Worm (Caenorhabditis elegans): ENCODE measurements around the gene clec-178.

Gene clec-178

DNA sequence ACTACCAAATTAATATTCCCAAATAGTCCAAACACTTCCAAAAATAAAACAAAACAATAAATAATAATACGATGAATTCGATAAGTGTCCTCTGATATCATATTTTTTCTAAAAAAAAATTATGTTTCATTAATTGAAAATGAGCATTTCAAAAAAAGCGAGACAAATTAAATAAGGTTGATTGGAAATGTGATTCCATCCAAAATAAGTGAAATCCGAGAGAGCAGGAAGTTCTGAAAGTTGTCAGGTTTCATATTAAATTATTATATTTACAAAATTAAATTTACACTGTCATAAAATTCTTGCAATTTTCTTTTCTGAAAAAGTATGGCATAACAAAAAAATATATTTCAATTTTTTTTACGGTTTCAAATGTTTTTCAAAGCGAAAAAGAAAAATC, 26.7 kb upstream of the clec-178 start, which contains the start of gene srsx-14:
Gene srsx-14, minus strand, starts transcription at position 101 of the 400 bp plus-strand sequence.
- TF ChIP-seq lin-13 (GFP tag; optimal IDR thresholded peaks at IDR 0.05), result no peak
- TF ChIP-seq duxl-1 (tag; optimal IDR thresholded peaks at IDR 0.05; ENCODE audit: poor library complexity), result no peak
- TF ChIP-seq ztf-7 (tag; optimal IDR thresholded peaks at IDR 0.05), result no peak
- TF ChIP-seq tag-97 (GFP tag; IDR thresholded peaks at IDR 0.05), result no peak
- TF ChIP-seq madf-5 (GFP tag; IDR thresholded peaks at IDR 0.05), result no peak
- TF ChIP-seq rbr-2 (tag; optimal IDR thresholded peaks at IDR 0.05), result no peak
- TF ChIP-seq T20F7.1 (GFP tag; optimal IDR thresholded peaks at IDR 0.05), result no peak
- no peak for TF ChIP-seq nhr-237 (tag; optimal IDR thresholded peaks at IDR 0.05)
- no peak for TF ChIP-seq mxl-3 (GFP tag; optimal IDR thresholded peaks at IDR 0.05)
- no peak for TF ChIP-seq mdl-1 (tag; optimal IDR thresholded peaks at IDR 0.05)
- TF ChIP-seq ceh-62 (tag; optimal IDR thresholded peaks at IDR 0.05), result no peak
- no peak for TF ChIP-seq dpl-1 (GFP tag; optimal IDR thresholded peaks at IDR 0.05)
- no peak for TF ChIP-seq egl-43 (GFP tag; IDR thresholded peaks at IDR 0.05)
- TF ChIP-seq pha-4 (GFP tag; IDR thresholded peaks at IDR 0.05), result no peak
- no peak for TF ChIP-seq pha-4 (tag; optimal IDR thresholded peaks at IDR 0.05)

DNA sequence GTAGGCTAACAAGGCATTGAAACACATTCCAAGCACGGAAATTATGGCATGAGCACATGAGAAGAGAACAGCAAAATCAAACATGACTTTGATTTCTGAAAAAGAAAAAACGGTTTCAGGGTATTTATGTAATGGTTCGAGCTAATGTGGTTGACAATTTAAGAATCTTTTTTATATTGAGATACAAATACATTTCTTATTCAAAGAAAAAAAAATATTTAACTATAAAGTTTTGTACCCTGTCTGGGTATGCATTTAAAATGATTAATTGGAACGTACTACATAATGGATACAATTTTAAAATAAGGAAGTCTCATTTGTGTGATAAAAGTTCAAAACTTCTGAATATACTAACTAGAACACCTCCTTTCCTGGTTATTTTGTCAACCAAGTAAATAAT, 23.6 kb upstream of the clec-178 start, which contains the start of gene srd-12:
Gene srd-12, minus strand, starts transcription at position 101 of the 400 bp plus-strand sequence.
- TF ChIP-seq spr-3 (GFP tag; optimal IDR thresholded peaks at IDR 0.05), result no peak
- no peak for TF ChIP-seq aly-2 (tag; optimal IDR thresholded peaks at IDR 0.05)
- no peak for TF ChIP-seq lin-15B (tag; optimal IDR thresholded peaks at IDR 0.05)
- TF ChIP-seq ceh-32 (tag; optimal IDR thresholded peaks at IDR 0.05; ENCODE audit: poor library complexity), result no peak
- TF ChIP-seq skn-1 (tag; optimal IDR thresholded peaks at IDR 0.05), result no peak
- no peak for TF ChIP-seq mdl-1 (tag; optimal IDR thresholded peaks at IDR 0.05)
- TF ChIP-seq zfp-2 (tag; optimal IDR thresholded peaks at IDR 0.05), result no peak
- TF ChIP-seq mxl-3 (GFP tag; optimal IDR thresholded peaks at IDR 0.05), result no peak
- no peak for TF ChIP-seq pqm-1 (tag; optimal IDR thresholded peaks at IDR 0.05)
- TF ChIP-seq F44E2.7 (GFP tag; IDR thresholded peaks at IDR 0.05), result no peak
- no peak for TF ChIP-seq nhr-48 (tag; optimal IDR thresholded peaks at IDR 0.05)
- TF ChIP-seq nhr-25 (tag; optimal IDR thresholded peaks at IDR 0.05; ENCODE audit: borderline replicate concordance, insufficient read depth), result no peak
- no peak for TF ChIP-seq Y5F2A.4 (GFP tag; optimal IDR thresholded peaks at IDR 0.05)
- TF ChIP-seq ceh-82 (tag; optimal IDR thresholded peaks at IDR 0.05), result no peak
- TF ChIP-seq ces-1 (GFP tag; optimal IDR thresholded peaks at IDR 0.05), result no peak
- TF ChIP-seq D1046.2 (GFP tag; IDR thresholded peaks at IDR 0.05), result no peak

ce11 chrIV:5631628-5632027, 22.1 kb upstream of the clec-178 start, which contains the start of gene ttbk-8.2:
Gene ttbk-8.2 (plus strand): TSS chrIV:5631928.
- TF ChIP-seq Y48G9A.11 (GFP tag; IDR thresholded peaks at IDR 0.05) (no peak), jun-1 (tag; optimal IDR thresholded peaks at IDR 0.05) (no peak), dmd-9 (GFP tag; IDR thresholded peaks at IDR 0.05) (no peak), nhr-28 (tag; optimal IDR thresholded peaks at IDR 0.05) (no peak), mdl-1 (tag; optimal IDR thresholded peaks at IDR 0.05) (no peak), tra-1 (GFP tag; IDR thresholded peaks at IDR 0.05) (no peak), F37D6.2 (tag; optimal IDR thresholded peaks at IDR 0.05) (no peak), lin-39 (tag; optimal IDR thresholded peaks at IDR 0.05) (no peak), mxl-3 (GFP tag; optimal IDR thresholded peaks at IDR 0.05) (no peak)

- TF ChIP-seq unc-62 (GFP tag; optimal IDR thresholded peaks at IDR 0.05 in 1 of 2) (peak in 1 of 2 experiments; percentile 96), unc-62 (tag; optimal IDR thresholded peaks at IDR 0.05) (no peak), unc-130 (GFP tag; optimal IDR thresholded peaks at IDR 0.05) (no peak), Y75B8A.6 (GFP tag; IDR thresholded peaks at IDR 0.05) (no peak), hlh-30 (tag; optimal IDR thresholded peaks at IDR 0.05; ENCODE audit: insufficient read depth) (no peak), saeg-2 (GFP tag; IDR thresholded peaks at IDR 0.05) (no peak), zfp-3 (GFP tag; conservative IDR thresholded peaks at IDR 0.05) (no peak)
These were observed 21.2 kb upstream of the clec-178 start for ce11 chrIV:5632536-5632935.
